Worm (Caenorhabditis elegans): ENCODE results near the gene C41G11.1.

C41G11.1 gene

DNA sequence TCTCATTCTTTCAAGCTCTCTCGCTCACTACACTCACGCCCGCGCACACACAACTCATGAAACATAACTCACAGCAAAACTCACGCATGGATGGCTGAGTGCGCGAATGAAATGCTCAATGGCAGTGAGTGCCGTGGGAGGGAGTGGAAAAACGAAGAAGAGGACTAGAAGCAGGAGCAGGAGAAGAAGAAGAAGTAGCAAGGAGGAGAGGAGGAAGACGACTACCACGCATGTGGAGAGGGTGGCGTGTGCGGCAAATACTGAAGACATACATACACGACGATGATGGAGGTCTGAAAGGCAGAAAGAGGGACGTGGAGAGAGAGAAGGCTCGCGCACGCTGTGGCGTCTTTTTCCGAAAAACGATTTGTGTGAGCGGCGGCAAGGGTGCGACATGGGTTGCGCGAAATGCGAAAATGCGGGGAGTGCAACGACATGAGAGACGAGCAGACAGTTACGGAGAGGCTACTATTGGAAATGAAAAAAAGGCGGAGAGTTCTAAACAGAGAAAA, 9.0 kb upstream of the C41G11.1 start (continued):
- TF ChIP-seq rpc-1 (optimal IDR thresholded peaks at IDR 0.05), result no peak
- TF ChIP-seq rpc-1 (tag; optimal IDR thresholded peaks at IDR 0.05), result no peak
- TF ChIP-seq hmg-1.2 (GFP tag; IDR thresholded peaks at IDR 0.05), result peak; percentile 19
- TF ChIP-seq bed-2 (GFP tag; IDR thresholded peaks at IDR 0.05), result no peak
- TF ChIP-seq Y56A3A.18 (GFP tag; IDR thresholded peaks at IDR 0.05), result no peak
- TF ChIP-seq lsy-27 (tag; optimal IDR thresholded peaks at IDR 0.05; ENCODE audit: borderline replicate concordance, insufficient read depth), result no peak
- no peak for TF ChIP-seq cebp-1 (GFP tag; IDR thresholded peaks at IDR 0.05)
- TF ChIP-seq cebp-1 (tag; optimal IDR thresholded peaks at IDR 0.05), result peak; percentile 67
- TF ChIP-seq dpff-1 (tag; optimal IDR thresholded peaks at IDR 0.05), result no peak
- TF ChIP-seq B0019.2 (GFP tag; conservative IDR thresholded peaks at IDR 0.05), result no peak
- TF ChIP-seq F10E7.11 (tag; optimal IDR thresholded peaks at IDR 0.05), result no peak
- TF ChIP-seq lin-40 (tag; optimal IDR thresholded peaks at IDR 0.05), result peak; percentile 64
- peak; percentile 93 for TF ChIP-seq zfh-2 (GFP tag; conservative IDR thresholded peaks at IDR 0.05)
- TF ChIP-seq ztf-18 (tag; optimal IDR thresholded peaks at IDR 0.05), result peak; percentile 33
- peak; percentile 13 for TF ChIP-seq gei-17 (GFP tag; optimal IDR thresholded peaks at IDR 0.05)
- no peak for TF ChIP-seq nhr-80 (tag; optimal IDR thresholded peaks at IDR 0.05)
- TF ChIP-seq tbx-9 (tag; optimal IDR thresholded peaks at IDR 0.05; ENCODE audit: borderline replicate concordance), result no peak
- peak; percentile 65 for TF ChIP-seq chd-7 (tag; optimal IDR thresholded peaks at IDR 0.05)
- TF ChIP-seq hlh-12 (tag; optimal IDR thresholded peaks at IDR 0.05), result no peak
- no peak for TF ChIP-seq snpc-4 (GFP tag; optimal IDR thresholded peaks at IDR 0.05)
- TF ChIP-seq snpc-4 (tag; optimal IDR thresholded peaks at IDR 0.05), result peak in 1 of 4 experiments; percentile 47
- no peak for TF ChIP-seq C06A6.2 (GFP tag; conservative IDR thresholded peaks at IDR 0.05)
- no peak for TF ChIP-seq hlh-26 (GFP tag; conservative IDR thresholded peaks at IDR 0.05)
- TF ChIP-seq F37B4.10 (GFP tag; IDR thresholded peaks at IDR 0.05), result no peak
- no peak for TF ChIP-seq lsl-1 (GFP tag; optimal IDR thresholded peaks at IDR 0.05)
- TF ChIP-seq atf-7 (tag; optimal IDR thresholded peaks at IDR 0.05), result peak; percentile 4
- peak; percentile 27 for TF ChIP-seq die-1 (tag; optimal IDR thresholded peaks at IDR 0.05)
- peak; percentile 46 for TF ChIP-seq madf-10 (tag; optimal IDR thresholded peaks at IDR 0.05)
- no peak for TF ChIP-seq attf-6 (GFP tag; IDR thresholded peaks at IDR 0.05)
- TF ChIP-seq F23B12.7 (tag; optimal IDR thresholded peaks at IDR 0.05; ENCODE audit: insufficient read depth), result no peak
- TF ChIP-seq rec-8 (tag; optimal IDR thresholded peaks at IDR 0.05), result no peak
- peak; percentile 76 for TF ChIP-seq K12H6.12 (tag; optimal IDR thresholded peaks at IDR 0.05)
- TF ChIP-seq attf-5 (GFP tag; optimal IDR thresholded peaks at IDR 0.05), result peak; percentile 26
- TF ChIP-seq Y67H2A.10 (GFP tag; conservative IDR thresholded peaks at IDR 0.05), result no peak
- TF ChIP-seq nfya-1 (tag; optimal IDR thresholded peaks at IDR 0.05; ENCODE audit: borderline replicate concordance, insufficient read depth), result no peak
- TF ChIP-seq nfyb-1 (GFP tag; IDR thresholded peaks at IDR 0.05), result peak; percentile 69
- peak; percentile 44; the same call in 1 of the 2 replicates for TF ChIP-seq lir-1 (GFP tag; conservative IDR thresholded peaks at IDR 0.05)
- TF ChIP-seq ztf-25 (GFP tag; IDR thresholded peaks at IDR 0.05), result no peak
- peak; percentile 22 for TF ChIP-seq somi-1 (GFP tag; optimal IDR thresholded peaks at IDR 0.05)
- no peak for TF ChIP-seq T26A5.8 (tag; optimal IDR thresholded peaks at IDR 0.05)

DNA sequence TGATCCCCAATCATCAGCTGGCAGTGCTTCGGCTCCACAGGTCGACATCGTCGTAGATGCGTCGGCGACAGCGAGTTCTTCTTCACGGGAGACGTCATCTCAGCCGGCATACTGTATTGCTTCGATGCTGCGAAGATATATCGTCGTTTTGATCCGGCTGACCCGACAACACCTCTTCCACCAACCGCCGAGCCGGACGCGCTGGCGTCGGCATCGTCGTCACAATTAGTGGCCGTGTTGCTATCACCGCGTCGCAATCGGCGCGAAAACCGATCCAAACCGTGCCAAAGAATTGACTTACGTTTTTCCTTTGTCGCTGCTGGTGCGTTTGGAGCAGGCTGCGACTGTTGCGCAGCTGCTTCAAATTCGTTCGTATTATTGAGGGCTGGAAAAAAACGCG, 6.1 kb upstream of the C41G11.1 start:
- TF ChIP-seq mxl-1 (tag; optimal IDR thresholded peaks at IDR 0.05), result no peak
- TF ChIP-seq ama-1 (optimal IDR thresholded peaks at IDR 0.05), result no peak
- no peak for TF ChIP-seq ama-1 (GFP tag; optimal IDR thresholded peaks at IDR 0.05)
- TF ChIP-seq let-607 (tag; optimal IDR thresholded peaks at IDR 0.05), result no peak
- TF ChIP-seq lir-1 (GFP tag; conservative IDR thresholded peaks at IDR 0.05), result no peak
- TF ChIP-seq unc-62 (GFP tag; optimal IDR thresholded peaks at IDR 0.05), result no peak
- no peak for TF ChIP-seq ccch-3 (GFP tag; optimal IDR thresholded peaks at IDR 0.05)
- peak; percentile 83 for TF ChIP-seq zfh-2 (GFP tag; conservative IDR thresholded peaks at IDR 0.05)
- no peak for TF ChIP-seq K12H6.12 (tag; optimal IDR thresholded peaks at IDR 0.05)
- no peak for TF ChIP-seq ceh-91 (GFP tag; IDR thresholded peaks at IDR 0.05)
- TF ChIP-seq F57A8.1 (GFP tag; optimal IDR thresholded peaks at IDR 0.05), result no peak
- no peak for TF ChIP-seq ceh-58 (GFP tag; IDR thresholded peaks at IDR 0.05)
- no peak for TF ChIP-seq Y79H2A.3 (GFP tag; conservative IDR thresholded peaks at IDR 0.05)
- TF ChIP-seq C06A6.2 (GFP tag; conservative IDR thresholded peaks at IDR 0.05), result no peak
- TF ChIP-seq cebp-2 (GFP tag; IDR thresholded peaks at IDR 0.05), result 0 out of 2 replicates have a peak, but pooled peaks have one; percentile 39
